Worm (Caenorhabditis elegans) whole organism, L4/young adult: ENCODE results near the gene nhr-19.

Experiments
- W03F9.2 ChIP-seq: fragments of 150-350 bp; optimal IDR thresholded peaks from 2 replicates; lab custom pipeline; 2014; ENCODE audit warnings: missing biosample characterization, missing genetic modification characterization
- dao-5 ChIP-seq: sonication (generic microtip); optimal IDR thresholded peaks from 2 replicates; lab custom pipeline; 2016; ENCODE audit warnings: missing genotype, missing genetic modification characterization, moderate library complexity, missing compliant biosample characterization
- him-1 ChIP-seq: sonication (generic microtip); optimal IDR thresholded peaks from 2 replicates; lab custom pipeline; 2016; ENCODE audit warnings: missing genotype, missing genetic modification reagents, missing genetic modification characterization, missing compliant biosample characterization

The nhr-19 gene

DNA sequence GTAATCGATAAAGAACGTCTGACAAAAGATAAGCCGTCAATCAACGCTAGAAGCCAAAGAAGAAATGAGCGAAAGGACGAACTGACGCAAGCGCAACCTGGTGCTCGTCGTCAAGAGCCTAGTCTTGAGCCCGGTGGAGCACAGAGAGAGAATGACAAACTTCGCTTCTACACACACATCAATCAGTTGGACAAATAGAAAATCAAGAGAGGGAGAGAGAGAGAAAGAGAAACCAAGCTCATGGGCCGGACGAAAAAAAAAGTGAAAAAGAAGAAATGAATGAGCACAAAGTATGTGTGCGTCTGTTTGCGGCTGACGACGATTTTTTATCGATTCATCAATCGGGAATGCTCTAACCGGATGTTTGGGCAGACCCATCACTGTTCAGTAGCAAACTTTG, 15.8 kb upstream of the nhr-19 start:
- TF ChIP-seq him-1 (tag; lab: Kevin White, UChicago) (no peak), W03F9.2 (tag; lab: Kevin White, UChicago) (no peak), dao-5 (tag; lab: Kevin White, UChicago) (no peak)

DNA sequence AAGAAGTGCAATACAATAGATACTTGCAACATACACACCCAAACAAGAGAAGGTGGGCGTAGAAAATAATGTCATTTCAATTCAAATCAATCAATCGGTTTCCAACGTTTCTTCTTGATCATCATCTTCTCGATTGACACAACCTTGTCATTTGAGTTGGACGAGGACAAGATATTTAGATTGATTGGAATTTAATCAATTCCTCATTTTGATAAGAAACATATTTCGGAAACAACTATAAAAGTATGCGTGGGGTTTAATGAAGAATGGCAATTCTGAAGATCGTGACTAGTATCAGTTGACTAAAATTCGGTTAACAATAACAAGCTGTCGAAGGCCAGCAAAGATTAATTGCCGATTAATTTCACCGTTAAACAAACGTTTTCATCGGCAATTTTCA, 15.3 kb upstream of the nhr-19 start:
- TF ChIP-seq W03F9.2 (tag; lab: Kevin White, UChicago) (no peak), dao-5 (tag; lab: Kevin White, UChicago) (no peak), him-1 (tag; lab: Kevin White, UChicago) (no peak)

DNA sequence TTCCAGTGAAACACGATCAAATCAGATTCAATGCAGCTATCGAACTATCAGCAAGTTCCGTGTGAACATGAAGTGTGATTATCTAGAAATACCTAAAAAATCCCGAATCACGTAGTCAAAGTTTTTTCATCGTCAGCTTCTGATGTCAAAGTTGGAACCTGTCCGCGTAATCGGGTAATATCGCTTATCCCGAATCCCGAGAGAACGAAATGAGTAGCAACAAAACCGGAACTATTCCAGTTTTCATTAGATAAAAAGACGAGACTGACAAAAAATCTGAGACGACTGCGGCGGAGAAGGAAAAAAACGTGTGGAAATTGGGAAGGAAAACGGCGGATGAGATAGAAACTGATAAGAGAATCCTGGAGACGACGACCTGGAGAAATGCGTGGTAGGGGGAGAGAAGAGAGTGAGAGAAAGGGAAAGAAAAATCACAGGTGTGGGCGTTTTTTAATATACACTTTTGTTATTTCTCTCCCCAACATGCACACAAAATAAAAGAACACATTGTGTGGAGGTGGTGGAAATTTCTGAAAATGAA, 14.7 kb upstream of the nhr-19 start:
- TF ChIP-seq dao-5 (tag; lab: Kevin White, UChicago) (no peak), W03F9.2 (tag; lab: Kevin White, UChicago) (no peak), him-1 (tag; lab: Kevin White, UChicago) (no peak)

DNA sequence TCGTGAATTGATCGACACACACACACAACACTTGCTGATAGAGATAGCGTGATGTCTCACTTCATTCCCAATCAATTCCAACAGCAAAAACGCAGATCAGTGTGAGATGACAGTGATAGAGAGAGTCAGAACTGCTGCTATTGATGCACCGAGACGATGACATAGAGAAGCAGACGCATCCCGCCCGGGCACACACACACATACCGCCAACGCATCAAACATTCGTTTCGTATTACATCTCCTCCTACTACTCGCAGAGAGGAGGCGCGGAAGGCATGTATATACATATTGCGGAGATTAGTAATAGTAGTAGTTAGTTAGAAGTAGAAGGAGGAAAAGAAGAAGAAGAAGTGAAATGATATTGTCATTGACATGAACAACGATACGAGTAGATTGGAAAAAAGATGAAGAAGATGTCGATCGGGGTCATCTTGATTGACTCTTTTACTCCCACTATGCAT, 14.1 kb upstream of the nhr-19 start:
- TF ChIP-seq him-1 (tag; lab: Kevin White, UChicago) (no peak), W03F9.2 (tag; lab: Kevin White, UChicago) (no peak), dao-5 (tag; lab: Kevin White, UChicago) (no peak)

DNA sequence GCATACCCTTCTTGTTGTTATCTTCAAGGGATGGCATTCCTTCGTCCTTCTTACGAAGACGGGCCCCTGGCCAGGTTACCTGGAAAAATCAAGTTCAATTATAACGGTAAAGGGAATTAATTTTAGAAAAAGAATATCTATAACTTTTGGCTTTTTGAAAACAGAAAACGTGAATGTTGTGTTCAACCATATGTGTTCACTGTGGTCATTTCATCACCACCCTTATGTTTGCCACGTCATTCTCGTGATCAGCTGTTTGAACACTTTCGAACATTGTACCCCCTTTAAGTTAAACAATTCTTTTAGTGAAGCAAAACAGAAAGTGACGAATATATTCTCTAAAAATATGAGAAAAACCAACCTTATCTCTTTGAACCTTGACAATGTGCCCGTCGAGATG, 13.4 kb upstream of the nhr-19 start:
- TF ChIP-seq dao-5 (tag; lab: Kevin White, UChicago): no peak
- TF ChIP-seq W03F9.2 (tag; lab: Kevin White, UChicago): no peak
- no peak for TF ChIP-seq him-1 (tag; lab: Kevin White, UChicago)

DNA sequence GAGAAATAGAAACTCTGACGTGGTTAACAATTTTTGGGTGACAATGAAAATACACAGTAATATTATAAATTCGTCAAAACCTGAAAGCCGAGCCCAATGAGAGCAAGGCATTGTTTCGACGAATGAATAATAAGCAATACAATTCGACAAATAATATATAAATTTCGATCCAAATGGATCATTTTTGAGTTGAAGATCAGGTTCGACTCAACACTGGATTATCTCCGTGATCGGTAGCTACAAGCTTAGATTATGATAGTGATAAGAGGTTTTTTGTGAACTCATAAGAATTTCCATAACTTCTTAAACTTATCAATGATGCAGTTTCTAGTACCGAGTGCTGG, 12.5 kb upstream of the nhr-19 start:
- TF ChIP-seq dao-5 (tag; lab: Kevin White, UChicago) (no peak), W03F9.2 (tag; lab: Kevin White, UChicago) (no peak), him-1 (tag; lab: Kevin White, UChicago) (no peak)

DNA sequence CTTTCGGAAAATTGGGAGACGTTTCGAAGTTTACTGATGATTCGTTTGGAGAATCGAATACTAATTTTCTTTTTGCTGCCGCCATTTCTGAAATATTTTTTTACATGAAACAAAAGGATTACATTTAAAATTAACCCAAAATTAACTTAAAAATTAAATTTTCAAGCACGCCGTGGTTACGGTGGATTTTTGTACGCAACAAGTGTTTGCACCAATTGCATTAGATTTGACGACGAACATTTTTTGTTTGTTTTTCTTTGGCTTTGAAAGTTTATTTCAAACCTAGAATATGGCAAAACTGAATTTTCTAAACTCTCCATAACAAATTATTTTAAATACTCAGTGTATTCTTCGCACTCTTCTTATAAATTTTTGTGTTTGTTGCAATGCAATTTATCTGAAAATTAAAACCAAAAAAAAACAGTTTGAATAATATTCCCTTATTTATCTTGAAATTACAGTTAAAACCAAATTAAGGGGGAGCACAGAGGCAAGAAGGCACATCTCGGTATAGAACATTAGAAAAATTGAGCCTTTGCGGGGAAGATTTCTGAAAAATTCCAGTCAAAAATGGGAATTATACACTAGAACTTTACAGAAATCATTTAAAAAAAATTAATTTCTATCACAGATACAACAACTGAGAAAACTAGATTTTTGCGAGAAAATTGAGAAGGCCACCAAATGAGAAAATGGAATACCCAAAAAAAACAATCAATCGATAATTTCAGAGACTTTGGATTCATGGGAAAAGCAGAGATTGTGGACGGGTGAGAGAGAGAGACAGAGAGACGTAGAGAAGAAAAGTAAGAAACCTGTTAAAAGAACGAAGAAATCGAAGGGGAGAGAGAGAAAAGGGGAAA, 11.9 kb upstream of the nhr-19 start, which contains the start of gene hal-3:
hal-3 (minus strand) TSS at position 87 of the 863 bp plus-strand sequence.
- TF ChIP-seq dao-5 (tag; lab: Kevin White, UChicago): no peak
- peak; percentile 16 for TF ChIP-seq W03F9.2 (tag; lab: Kevin White, UChicago)
- no peak for TF ChIP-seq him-1 (tag; lab: Kevin White, UChicago)

DNA sequence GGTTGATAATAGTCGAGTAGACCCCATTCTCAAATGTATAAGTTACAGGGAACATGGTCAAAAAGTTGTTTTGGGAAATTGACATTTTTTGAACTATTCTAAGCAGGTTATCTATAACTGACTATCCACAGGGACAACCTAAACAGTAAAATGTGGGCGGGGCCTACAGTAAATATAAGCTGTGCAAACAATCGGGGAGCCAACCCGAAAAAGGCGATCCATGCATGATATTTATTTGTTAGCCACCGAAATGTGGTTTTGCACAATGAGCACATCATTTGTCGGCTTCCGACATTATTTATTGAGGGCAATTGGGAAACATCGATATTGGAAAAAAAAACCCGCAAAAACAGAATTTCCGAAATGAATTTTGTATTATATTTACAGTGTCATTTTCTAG, 9.4 kb upstream of the nhr-19 start, which contains the start of gene hlh-6:
hlh-6 (minus strand) TSS at position 101 of the 400 bp plus-strand sequence.
- no peak for TF ChIP-seq W03F9.2 (tag; lab: Kevin White, UChicago)
- no peak for TF ChIP-seq him-1 (tag; lab: Kevin White, UChicago)
- no peak for TF ChIP-seq dao-5 (tag; lab: Kevin White, UChicago)

DNA sequence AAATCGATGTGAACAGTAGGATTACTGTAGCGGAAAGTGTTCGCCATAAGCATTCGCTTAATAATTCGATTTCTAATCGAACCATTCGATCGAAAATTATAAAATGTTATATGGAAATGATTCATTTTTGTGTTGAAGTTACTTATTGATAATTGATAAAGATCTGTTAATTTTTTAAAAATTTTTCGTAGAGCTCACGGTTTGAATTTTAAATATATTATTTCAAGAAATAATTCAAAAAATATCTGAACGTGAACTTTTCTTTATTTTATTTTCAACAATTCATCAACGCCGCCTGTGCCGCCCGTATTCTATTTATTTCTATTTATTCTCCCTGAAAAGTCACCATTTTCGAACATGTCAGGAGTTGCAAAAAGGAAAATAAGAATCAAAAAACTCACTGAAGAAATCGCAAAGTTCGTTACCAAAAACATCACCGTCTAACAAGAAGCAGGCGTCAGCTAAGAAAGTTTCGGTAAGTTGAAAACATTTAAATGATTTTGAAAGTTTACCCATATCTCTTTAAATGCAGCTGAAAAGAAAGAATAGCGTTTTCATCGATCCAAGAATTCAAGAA, 6.1 kb upstream of the nhr-19 start, which contains the start of the genes T15H9.5 and T15H9.4:
T15H9.5 (minus strand) TSS at position 101 of the 577 bp plus-strand sequence.
T15H9.4 (plus strand) TSS at position 527 of the 577 bp plus-strand sequence.
- TF ChIP-seq him-1 (tag; lab: Kevin White, UChicago) (no peak), W03F9.2 (tag; lab: Kevin White, UChicago) (no peak), dao-5 (tag; lab: Kevin White, UChicago) (no peak)

DNA sequence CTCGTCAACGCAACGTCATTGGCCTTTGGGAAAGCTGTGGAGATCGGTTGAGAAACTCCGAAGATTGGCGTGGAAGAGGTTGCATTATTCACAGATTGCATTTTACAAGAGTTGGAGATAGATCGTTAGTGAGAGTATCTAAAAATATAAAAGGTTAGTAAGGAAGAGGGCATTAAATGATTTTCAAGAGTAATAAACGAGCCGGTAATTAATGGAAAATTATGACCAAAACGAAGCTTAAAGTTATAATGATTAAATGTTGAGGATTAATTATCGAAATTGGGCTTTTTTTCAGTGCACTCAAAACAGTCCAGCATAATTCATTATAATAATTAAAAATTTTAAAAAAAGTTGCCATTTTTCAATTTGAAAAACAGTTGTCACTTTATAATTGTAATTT, 4.0 kb upstream of the nhr-19 start, which contains the start of gene pap-2:
pap-2 (minus strand) TSS at position 101 of the 400 bp plus-strand sequence.
- TF ChIP-seq him-1 (tag; lab: Kevin White, UChicago) (no peak), dao-5 (tag; lab: Kevin White, UChicago) (no peak), W03F9.2 (tag; lab: Kevin White, UChicago) (no peak)

DNA sequence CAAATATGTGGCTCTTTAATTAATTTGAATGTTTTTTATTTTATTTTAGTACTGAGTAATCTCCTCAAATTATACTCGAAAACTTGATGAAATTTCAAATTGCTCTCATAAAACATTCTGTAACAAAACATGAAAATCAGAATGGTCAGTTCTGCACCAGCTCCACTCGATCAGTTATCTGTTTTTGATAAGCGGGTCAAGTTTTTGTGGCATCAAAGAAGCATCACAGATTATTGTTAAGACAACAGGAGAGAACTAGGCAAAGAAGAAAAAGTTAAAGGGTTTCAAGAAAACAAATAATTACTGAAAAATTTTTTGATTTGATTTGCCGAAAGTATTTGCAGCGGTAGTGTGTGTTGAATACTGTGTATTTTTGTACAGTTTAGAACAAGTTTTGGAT, 1.8 kb upstream of the nhr-19 start:
- TF ChIP-seq him-1 (tag; lab: Kevin White, UChicago) (no peak), dao-5 (tag; lab: Kevin White, UChicago) (no peak), W03F9.2 (tag; lab: Kevin White, UChicago) (no peak)

DNA sequence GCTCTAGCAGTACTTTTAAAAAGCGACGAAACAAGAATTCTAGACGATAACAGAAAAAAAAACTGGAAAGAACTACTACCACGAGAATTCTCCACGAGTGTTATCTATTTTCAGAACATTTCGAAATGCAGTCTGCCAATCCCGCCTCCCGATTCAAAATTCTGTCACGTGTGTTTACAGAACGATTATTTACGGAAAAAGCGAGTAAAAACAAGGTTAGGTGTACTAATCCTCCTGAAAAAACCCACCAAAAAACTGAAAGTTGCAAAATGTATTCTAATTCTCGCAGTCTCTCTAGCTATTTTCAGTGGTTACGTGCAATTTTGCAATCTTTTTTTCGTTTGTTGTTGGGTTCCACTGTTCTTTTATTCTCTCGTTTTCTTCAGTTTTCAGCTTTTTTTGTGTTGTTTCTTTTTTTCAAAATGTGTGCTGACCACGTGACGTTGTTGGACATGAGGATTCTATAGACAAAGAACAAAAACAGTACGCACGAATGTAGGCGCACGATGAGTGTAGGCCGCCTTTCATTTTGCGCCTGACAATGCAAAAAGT, 1.2 kb upstream of the nhr-19 start:
- no peak for TF ChIP-seq him-1 (tag; lab: Kevin White, UChicago)
- no peak for TF ChIP-seq dao-5 (tag; lab: Kevin White, UChicago)
- TF ChIP-seq W03F9.2 (tag; lab: Kevin White, UChicago): no peak

DNA sequence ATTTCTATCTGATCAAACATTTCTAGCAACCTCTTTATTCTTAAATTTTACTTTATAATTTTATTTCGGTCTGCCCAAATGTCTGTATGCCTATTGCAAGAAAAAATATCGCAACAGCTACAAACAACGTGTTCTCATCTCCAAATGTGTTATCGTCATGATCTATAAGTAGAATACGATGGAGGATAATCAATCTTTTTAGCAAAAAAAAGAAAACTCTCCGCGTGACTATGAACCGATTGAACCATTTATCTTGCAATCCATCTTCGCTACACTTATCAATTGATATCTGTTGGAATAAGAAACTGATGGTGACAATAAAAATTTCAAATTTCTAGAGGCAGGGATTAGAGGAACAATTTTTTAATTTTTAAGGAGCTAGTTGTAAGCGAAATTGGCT, 628 bp upstream of the nhr-19 start:
- no peak for TF ChIP-seq him-1 (tag; lab: Kevin White, UChicago)
- TF ChIP-seq W03F9.2 (tag; lab: Kevin White, UChicago): no peak
- TF ChIP-seq dao-5 (tag; lab: Kevin White, UChicago): no peak
